Worm (Caenorhabditis elegans) whole organism, L1 larva: ENCODE results near the gene R05A10.4.

Source experiments
- aha-1 ChIP-seq: fragments of 150-350 bp; optimal IDR thresholded peaks from 2 replicates; lab custom pipeline; 2014; ENCODE audit warnings: missing biosample characterization, missing genetic modification characterization
- ceh-8 ChIP-seq: fragments of 200-800 bp; sonication (Bioruptor generic); optimal IDR thresholded peaks from 2 replicates; lab custom pipeline; 2018; ENCODE audit warnings: mild to moderate bottlenecking, missing genetic modification characterization, moderate library complexity, missing compliant biosample characterization
- ceh-82 ChIP-seq, 3 experiments: fragments of 150-350 bp in 1 of 3; sonication (generic microtip) in 2 of 3; optimal IDR thresholded peaks; 2 replicates each; lab custom pipeline; 2014 to 2017; ENCODE audit warnings: missing biosample characterization in 3 of 3, missing genetic modification characterization in 3 of 3
- ceh-88 ChIP-seq: fragments of 200-800 bp; sonication (Bioruptor generic); IDR thresholded peaks from 2 replicates; pipeline ENCODE4 v1.3.6; 2022; ENCODE audit warnings: missing genetic modification characterization, missing compliant biosample characterization
- dpl-1 ChIP-seq, 3 experiments: fragments of 150-350 bp in 2 of 3; sonication (generic microtip) in 1 of 3; optimal IDR thresholded peaks; 2 replicates each; lab custom pipeline; 2014 to 2017; ENCODE audit warnings: missing biosample characterization in 3 of 3, missing genetic modification characterization in 3 of 3, missing genetic modification reagents in 3 of 3
- dsc-1 ChIP-seq: sonication (generic microtip); optimal IDR thresholded peaks from 2 replicates; lab custom pipeline; 2016; ENCODE audit warnings: mild to moderate bottlenecking, missing genetic modification characterization, missing compliant biosample characterization
- efl-1 ChIP-seq, 4 experiments: fragments of 150-350 bp; optimal IDR thresholded peaks in 3 of 4; peaks in 1 of 4; 1 replicate in 1 of 4; 2 replicates in 3 of 4; lab custom pipeline; 2014; ENCODE audit warnings: missing biosample characterization in 2 of 4, missing genetic modification characterization in 2 of 4, missing genetic modification reagents in 2 of 4
- efl-3 ChIP-seq: fragments of 200-800 bp; sonication (Bioruptor generic); optimal IDR thresholded peaks from 2 replicates; lab custom pipeline; 2018; ENCODE audit warnings: mild to moderate bottlenecking, missing genetic modification characterization, missing compliant biosample characterization
- fkh-8 ChIP-seq: sonication (generic microtip); optimal IDR thresholded peaks from 2 replicates; lab custom pipeline; 2016; ENCODE audit warnings: mild to moderate bottlenecking, missing genetic modification characterization, missing compliant biosample characterization
- irx-1 ChIP-seq: sonication (generic microtip); optimal IDR thresholded peaks from 2 replicates; lab custom pipeline; 2016; ENCODE audit warnings: missing genetic modification characterization, missing compliant biosample characterization
- isw-1 ChIP-seq: fragments of 200-800 bp; sonication (Bioruptor generic); IDR thresholded peaks from 2 replicates; pipeline ENCODE4 v1.3.6; 2022; ENCODE audit warnings: missing genetic modification characterization, missing compliant biosample characterization
- jun-1 ChIP-seq: fragments of 150-350 bp; optimal IDR thresholded peaks from 2 replicates; lab custom pipeline; 2014; ENCODE audit warnings: missing biosample characterization, missing genetic modification reagents, missing genetic modification characterization
- lin-13 ChIP-seq: fragments of 150-350 bp; optimal IDR thresholded peaks from 2 replicates; lab custom pipeline; 2014; ENCODE audit warnings: missing biosample characterization, missing genetic modification reagents, missing genetic modification characterization
- lin-14 ChIP-seq: fragments of 200-800 bp; sonication (Bioruptor generic); optimal IDR thresholded peaks from 2 replicates; lab custom pipeline; 2018; ENCODE audit warnings: mild to moderate bottlenecking, missing genetic modification characterization, moderate library complexity, missing compliant biosample characterization
- lsy-2 ChIP-seq, 2 experiments: fragments of 150-350 bp; optimal IDR thresholded peaks; 2 replicates each; lab custom pipeline; 2014; ENCODE audit warnings: missing biosample characterization in 2 of 2, missing genetic modification characterization in 2 of 2
- mab-9 ChIP-seq: fragments of 200-800 bp; sonication (Bioruptor generic); IDR thresholded peaks from 2 replicates; pipeline ENCODE4 v1.3.6; 2022; ENCODE audit warnings: missing genetic modification reagents, missing genetic modification characterization, missing compliant biosample characterization
- mef-2 ChIP-seq: fragments of 150-350 bp; optimal IDR thresholded peaks from 2 replicates; lab custom pipeline; 2014; ENCODE audit warnings: missing biosample characterization, missing genetic modification characterization
- mep-1 ChIP-seq: fragments of 150-350 bp; optimal IDR thresholded peaks from 2 replicates; lab custom pipeline; 2014; ENCODE audit warnings: missing biosample characterization, missing genetic modification characterization
- nhr-11 ChIP-seq: fragments of 150-350 bp; optimal IDR thresholded peaks from 2 replicates; lab custom pipeline; 2014; ENCODE audit warnings: missing biosample characterization, missing genetic modification characterization
- nhr-12 ChIP-seq: sonication (generic microtip); optimal IDR thresholded peaks from 2 replicates; lab custom pipeline; 2017; ENCODE audit warnings: missing biosample characterization, missing genetic modification characterization
- nhr-20 ChIP-seq: sonication (generic microtip); optimal IDR thresholded peaks from 2 replicates; lab custom pipeline; 2016; ENCODE audit warnings: mild to moderate bottlenecking, missing genetic modification characterization, missing compliant biosample characterization
- nhr-237 ChIP-seq: fragments of 150-350 bp; optimal IDR thresholded peaks from 2 replicates; lab custom pipeline; 2014; ENCODE audit warnings: missing biosample characterization, missing genetic modification characterization
- nhr-28 ChIP-seq: fragments of 150-350 bp; optimal IDR thresholded peaks from 2 replicates; lab custom pipeline; 2014; ENCODE audit warnings: missing biosample characterization, missing genetic modification characterization
- nhr-47 ChIP-seq: sonication (generic microtip); optimal IDR thresholded peaks from 2 replicates; lab custom pipeline; 2016; ENCODE audit warnings: mild to moderate bottlenecking, missing genetic modification characterization, moderate library complexity, missing compliant biosample characterization
- nhr-71 ChIP-seq: sonication (generic microtip); optimal IDR thresholded peaks from 2 replicates; lab custom pipeline; 2016; ENCODE audit warnings: mild to moderate bottlenecking, missing genetic modification characterization, moderate library complexity, missing compliant biosample characterization
- nhr-76 ChIP-seq: sonication (generic microtip); optimal IDR thresholded peaks from 2 replicates; lab custom pipeline; 2017; ENCODE audit warnings: missing biosample characterization, missing genetic modification characterization
- skn-1 ChIP-seq: fragments of 150-350 bp; optimal IDR thresholded peaks from 2 replicates; lab custom pipeline; 2014; ENCODE audit warnings: missing biosample characterization, missing genetic modification characterization
- sox-4 ChIP-seq: sonication (generic microtip); optimal IDR thresholded peaks from 2 replicates; lab custom pipeline; 2016; ENCODE audit warnings: missing genetic modification characterization, missing compliant biosample characterization
- swsn-7 ChIP-seq: sonication (generic microtip); optimal IDR thresholded peaks from 2 replicates; lab custom pipeline; 2016; ENCODE audit warnings: missing genetic modification characterization, missing compliant biosample characterization
- unc-30 ChIP-seq: sonication (generic microtip); optimal IDR thresholded peaks from 2 replicates; lab custom pipeline; 2017; ENCODE audit warnings: missing biosample characterization, missing genetic modification characterization
- vab-15 ChIP-seq: sonication (generic microtip); optimal IDR thresholded peaks from 2 replicates; lab custom pipeline; 2017; ENCODE audit warnings: missing genotype, mild to moderate bottlenecking, missing genetic modification characterization, missing compliant biosample characterization
- ztf-11 ChIP-seq, 2 experiments: sonication (generic microtip); optimal IDR thresholded peaks; 2 replicates each; lab custom pipeline; 2016 to 2017; ENCODE audit warnings: missing genetic modification characterization in 2 of 2, missing biosample characterization in 1 of 2, missing compliant biosample characterization in 1 of 2
- ztf-4 ChIP-seq: fragments of 150-350 bp; optimal IDR thresholded peaks from 2 replicates; lab custom pipeline; 2014; ENCODE audit warnings: missing biosample characterization, missing genetic modification characterization

R05A10.4 gene

ce11 chrIV:14172181-14172580, at the start of gene R05A10.4:
Gene R05A10.4, plus strand, starts transcription at chrIV:14172481.
- TF ChIP-seq ceh-88, result no peak

ce11 chrIV:14123956-14124355, 48.3 kb upstream of the R05A10.4 start, which contains the start of gene nkcc-1:
Gene nkcc-1, minus strand, starts transcription at chrIV:14124056.
- no peak for TF ChIP-seq ceh-82 (tag; optimal IDR thresholded peaks at IDR 0.05; lab: Kevin White, UChicago)
- TF ChIP-seq efl-1 (optimal IDR thresholded peaks at IDR 0.05; lab: Kevin White, UChicago), result no peak
- peak in 1 of 2 experiments; percentile 41 for TF ChIP-seq efl-1 (GFP tag; optimal IDR thresholded peaks at IDR 0.05 in 1 of 2; lab: Kevin White, UChicago)

DNA sequence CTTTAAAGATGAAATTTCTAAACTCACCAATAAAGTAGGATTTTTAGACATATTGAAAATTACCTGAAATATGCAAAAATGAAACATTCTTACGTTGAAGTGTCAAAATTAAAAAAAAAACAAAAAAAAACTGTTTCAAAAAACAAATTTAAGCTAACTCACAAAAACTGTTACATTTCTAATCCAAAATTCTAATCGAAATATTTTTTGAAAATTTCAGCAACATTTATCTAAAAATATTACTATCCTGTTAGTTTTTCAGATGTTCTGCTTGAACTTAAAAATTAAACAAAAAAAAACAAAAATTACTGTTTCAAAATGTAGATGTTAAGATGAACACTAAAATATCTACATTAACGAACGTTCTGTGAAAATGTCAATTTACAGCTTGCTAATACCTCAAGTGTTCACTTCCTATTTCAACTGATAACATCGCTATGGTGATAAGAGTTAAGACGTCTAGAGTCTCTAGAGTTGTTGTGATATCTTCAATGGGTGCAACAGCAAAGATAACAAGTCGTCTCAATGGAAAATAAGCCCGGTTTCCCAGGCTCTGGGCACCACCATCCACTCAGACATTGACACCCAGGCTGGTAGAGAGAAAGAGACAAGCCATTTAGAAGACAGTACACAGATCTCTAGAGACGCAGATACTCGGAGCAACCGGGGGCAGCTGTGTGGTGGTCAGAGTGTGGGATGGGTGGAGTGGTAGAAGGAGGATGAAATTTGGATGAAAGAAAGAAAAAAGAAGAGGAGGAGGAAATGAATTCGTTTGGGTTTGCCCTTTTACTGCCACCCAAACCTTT, 44.3 kb upstream of the R05A10.4 start, which contains the start of gene H12I19.115:
Gene H12I19.115, minus strand, starts transcription at position 51 of the 806 bp plus-strand sequence.
- TF ChIP-seq dpl-1 (GFP tag; optimal IDR thresholded peaks at IDR 0.05; lab: Kevin White, UChicago) (no peak), ceh-82 (tag; optimal IDR thresholded peaks at IDR 0.05; lab: Kevin White, UChicago) (peak in 1 of 3 experiments; percentile 22), nhr-20 (tag; lab: Kevin White, UChicago) (no peak), lsy-2 (tag; optimal IDR thresholded peaks at IDR 0.05; lab: Kevin White, UChicago) (peak in 1 of 2 experiments; percentile 28), irx-1 (tag; lab: Kevin White, UChicago) (no peak), isw-1 (GFP tag; lab: Robert Waterston, UW) (no peak), nhr-47 (tag; lab: Kevin White, UChicago) (peak; percentile 3), efl-3 (GFP tag; lab: Kevin White, UChicago) (no peak), sox-4 (no peak), efl-1 (optimal IDR thresholded peaks at IDR 0.05; lab: Kevin White, UChicago) (peak; percentile 2 to 21), efl-1 (GFP tag; optimal IDR thresholded peaks at IDR 0.05 in 1 of 2; lab: Kevin White, UChicago) (peak in 1 of 2 experiments; percentile 90), nhr-12 (tag; lab: Kevin White, UChicago) (no peak), fkh-8 (tag; lab: Kevin White, UChicago) (peak; percentile 47), dsc-1 (tag; lab: Kevin White, UChicago) (peak; percentile 16), ceh-8 (GFP tag; lab: Kevin White, UChicago) (no peak), aha-1 (no peak), mep-1 (tag; lab: Kevin White, UChicago) (peak; percentile 12)
- TF ChIP-seq, all 84 proteins: peak for 7

DNA sequence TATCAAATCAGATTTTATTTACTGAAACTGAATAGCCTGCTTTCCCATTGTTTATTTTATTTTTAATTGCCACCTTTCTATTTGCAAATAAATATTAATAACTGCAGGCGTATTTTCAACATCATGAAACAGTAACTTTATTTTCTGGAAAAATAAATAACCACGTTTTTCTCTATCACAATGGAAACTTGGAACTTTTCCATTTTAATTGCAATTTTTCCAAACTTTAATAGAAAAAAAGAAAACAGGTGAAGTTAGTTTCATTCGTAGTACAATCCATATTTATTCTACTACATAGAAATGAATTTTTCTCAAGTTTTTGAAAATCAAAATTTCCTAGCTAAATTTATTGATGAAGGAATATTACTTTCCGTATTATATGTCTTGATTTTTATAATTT, 43.2 kb upstream of the R05A10.4 start, which contains the start of gene srz-42:
Gene srz-42, plus strand, starts transcription at position 301 of the 400 bp plus-strand sequence.
- TF ChIP-seq mep-1 (tag; lab: Kevin White, UChicago), result no peak
- no peak for TF ChIP-seq isw-1 (GFP tag; lab: Robert Waterston, UW)
- TF ChIP-seq nhr-28, result no peak
- TF ChIP-seq lin-14, result no peak
- no peak for TF ChIP-seq mef-2 (tag; lab: Kevin White, UChicago)

ce11 chrIV:14131770-14132169, 40.5 kb upstream of the R05A10.4 start, which contains the start of gene srz-59:
Gene srz-59, plus strand, starts transcription at chrIV:14132070.
- TF ChIP-seq nhr-11 (tag; lab: Kevin White, UChicago) (no peak), swsn-7 (tag; lab: Kevin White, UChicago) (no peak), vab-15 (tag; lab: Kevin White, UChicago) (no peak), nhr-71 (no peak), ztf-4 (no peak)

DNA sequence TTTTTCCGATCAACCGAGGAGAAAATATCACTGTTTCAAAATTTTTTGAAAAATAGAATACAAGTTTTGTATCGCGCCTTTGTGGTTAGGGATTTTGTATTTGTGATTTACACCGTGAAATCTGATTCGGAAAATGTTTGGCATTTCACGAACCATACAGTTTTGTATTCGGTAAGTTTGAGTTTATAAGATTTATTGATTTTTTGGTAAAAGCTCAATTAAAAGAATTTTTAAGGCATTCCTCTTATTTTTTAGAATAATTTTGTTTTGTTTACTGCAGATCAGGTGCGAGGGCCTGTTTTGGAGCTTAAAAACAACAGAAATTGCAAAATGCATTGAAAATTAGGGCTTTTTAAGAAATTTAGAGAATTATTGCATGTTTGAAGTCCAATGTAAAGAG, 38.9 kb upstream of the R05A10.4 start:
- TF ChIP-seq jun-1 (tag; lab: Kevin White, UChicago) (no peak), skn-1 (tag; lab: Kevin White, UChicago) (no peak), vab-15 (tag; lab: Kevin White, UChicago) (no peak), unc-30 (tag; lab: Kevin White, UChicago) (no peak), mab-9 (no peak), nhr-237 (tag; lab: Kevin White, UChicago) (no peak), ceh-8 (GFP tag; lab: Kevin White, UChicago) (no peak), ztf-11 (tag; optimal IDR thresholded peaks at IDR 0.05; lab: Kevin White, UChicago) (no peak), nhr-76 (no peak), sox-4 (no peak), lin-13 (no peak)
